Worm (Caenorhabditis elegans): ENCODE results near the gene F35F11.2.

Gene F35F11.2

DNA sequence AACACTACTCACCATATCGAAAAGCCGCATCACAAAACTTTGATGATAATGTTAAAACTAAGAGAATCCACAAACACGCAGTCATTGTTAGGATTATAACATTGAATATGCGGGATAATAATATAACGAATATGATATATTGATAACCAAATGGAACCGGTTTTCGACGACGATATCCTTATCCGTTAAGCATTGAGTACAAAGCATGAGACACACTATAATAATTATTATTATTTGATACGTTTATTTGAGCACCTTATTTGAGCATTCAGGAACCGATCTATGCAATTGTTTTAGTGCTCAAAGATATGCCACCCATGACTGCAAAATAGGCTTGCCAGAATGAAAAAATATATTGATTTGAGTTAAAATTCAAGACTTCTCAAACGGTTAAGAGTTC is 34.5 kb downstream of the F35F11.2 start, which contains the start of gene W03D2.9:
TSS of gene W03D2.9 (minus strand) at position 101 of the 400 bp plus-strand sequence.
- no peak for TF ChIP-seq alr-1 (tag; optimal IDR thresholded peaks at IDR 0.05)
- TF ChIP-seq lin-39 (tag; optimal IDR thresholded peaks at IDR 0.05), result no peak
- no peak for TF ChIP-seq ZK546.5 (tag; optimal IDR thresholded peaks at IDR 0.05)
- no peak for TF ChIP-seq ceh-82 (tag; optimal IDR thresholded peaks at IDR 0.05)
- TF ChIP-seq egl-27 (tag; optimal IDR thresholded peaks at IDR 0.05), result no peak
- TF ChIP-seq crh-2 (tag; optimal IDR thresholded peaks at IDR 0.05), result no peak
- no peak for TF ChIP-seq F13H6.1 (tag; optimal IDR thresholded peaks at IDR 0.05)
- TF ChIP-seq blmp-1 (tag; optimal IDR thresholded peaks at IDR 0.05; ENCODE audit: insufficient read depth), result no peak

DNA sequence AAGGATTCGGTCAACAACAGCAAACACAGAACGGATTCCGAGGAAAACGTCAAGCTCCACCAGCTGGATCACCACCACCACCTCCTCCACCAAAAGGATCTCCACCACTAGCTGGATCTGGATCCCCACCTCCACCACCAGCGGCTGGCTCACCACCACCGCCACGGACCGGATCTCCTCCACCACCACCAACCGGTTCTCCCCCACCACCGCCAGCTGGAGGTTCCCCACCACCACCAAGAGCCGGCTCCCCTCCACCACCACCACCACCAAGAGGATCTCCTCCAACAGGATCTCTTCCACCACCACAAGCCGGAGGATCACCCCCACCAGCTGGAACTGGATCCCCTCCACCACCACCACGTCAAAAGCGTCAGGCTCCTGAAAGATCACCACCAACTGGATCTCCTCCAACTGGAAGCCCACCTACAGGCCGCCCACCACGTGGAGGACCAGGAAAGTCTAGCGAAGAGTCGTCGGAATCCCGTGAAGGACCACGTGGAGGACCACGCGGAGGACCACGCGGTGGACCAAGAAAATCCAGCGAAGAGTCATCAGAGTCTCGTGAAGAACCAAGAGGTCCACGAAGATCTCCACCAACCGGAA is 36.7 kb downstream of the F35F11.2 start:
- TF ChIP-seq F13H6.1 (tag; optimal IDR thresholded peaks at IDR 0.05), result no peak
- no peak for TF ChIP-seq mdl-1 (tag; optimal IDR thresholded peaks at IDR 0.05)
- TF ChIP-seq sma-9 (GFP tag; optimal IDR thresholded peaks at IDR 0.05), result no peak
- TF ChIP-seq sma-9 (tag; optimal IDR thresholded peaks at IDR 0.05), result no peak
- no peak for TF ChIP-seq nhr-12 (tag; optimal IDR thresholded peaks at IDR 0.05)
- no peak for TF ChIP-seq ztf-1 (GFP tag; conservative IDR thresholded peaks at IDR 0.05)
- no peak for TF ChIP-seq dmd-4 (tag; optimal IDR thresholded peaks at IDR 0.05)
- no peak for TF ChIP-seq mab-5 (tag; optimal IDR thresholded peaks at IDR 0.05)
- TF ChIP-seq ZK546.5 (tag; optimal IDR thresholded peaks at IDR 0.05), result no peak
- no peak for TF ChIP-seq sma-3 (GFP tag; optimal IDR thresholded peaks at IDR 0.05)

DNA sequence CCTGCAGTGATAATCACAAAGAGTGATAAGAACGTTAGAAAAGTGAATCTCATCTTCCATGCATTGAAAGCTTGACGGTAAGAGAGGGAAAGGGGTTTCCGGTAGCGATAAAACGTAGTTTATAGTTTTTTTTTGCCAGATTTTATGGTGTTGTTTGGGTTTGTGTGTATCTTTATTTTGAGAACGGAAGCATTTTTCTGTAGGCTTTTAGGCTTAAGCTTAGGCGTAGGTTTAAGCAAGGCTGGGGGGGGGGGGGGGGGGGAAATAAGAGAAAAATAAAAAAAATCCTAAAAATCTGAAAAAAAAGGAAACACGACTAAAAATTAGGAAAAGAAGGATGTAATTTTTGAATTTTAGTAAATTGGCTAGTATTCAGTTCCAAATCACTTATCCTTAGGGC is 38.8 kb downstream of the F35F11.2 start, which contains the start of gene C35B1.8:
TSS of gene C35B1.8 (minus strand) at position 101 of the 400 bp plus-strand sequence.
- TF ChIP-seq nhr-129 (tag; optimal IDR thresholded peaks at IDR 0.05) (no peak), nhr-25 (tag; optimal IDR thresholded peaks at IDR 0.05) (no peak), gmeb-1 (tag; optimal IDR thresholded peaks at IDR 0.05) (no peak), nhr-11 (tag; optimal IDR thresholded peaks at IDR 0.05) (no peak), sma-9 (GFP tag; optimal IDR thresholded peaks at IDR 0.05) (no peak), sma-9 (tag; optimal IDR thresholded peaks at IDR 0.05) (no peak), mbf-1 (tag; optimal IDR thresholded peaks at IDR 0.05) (no peak), ZK546.5 (tag; optimal IDR thresholded peaks at IDR 0.05) (no peak), snpc-4 (tag; optimal IDR thresholded peaks at IDR 0.05) (no peak), lsy-2 (tag; optimal IDR thresholded peaks at IDR 0.05) (no peak), sma-3 (GFP tag; optimal IDR thresholded peaks at IDR 0.05) (no peak), peb-1 (tag; optimal IDR thresholded peaks at IDR 0.05) (no peak)

DNA sequence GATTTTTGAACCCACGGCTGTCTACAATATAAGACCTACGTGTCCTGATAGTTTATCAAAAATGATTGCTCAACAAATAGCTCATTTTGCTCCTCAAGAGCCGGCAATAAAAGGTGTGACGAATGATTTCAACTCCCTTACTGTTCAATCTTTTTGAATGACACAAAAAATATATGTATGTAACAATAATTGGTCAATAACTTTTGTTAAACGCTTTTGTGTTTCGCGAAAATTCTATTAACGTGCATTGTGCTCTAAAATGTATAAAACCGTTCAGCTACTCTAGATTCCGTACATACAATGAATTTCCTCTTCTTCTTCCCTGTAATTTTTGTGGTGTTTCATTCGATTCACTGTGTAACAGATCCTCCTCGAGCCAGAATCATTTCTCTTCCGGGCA is 39.4 kb downstream of the F35F11.2 start, which contains the start of gene C35B1.4:
TSS of gene C35B1.4 (plus strand) at position 301 of the 400 bp plus-strand sequence.
- TF ChIP-seq nhr-129 (tag; optimal IDR thresholded peaks at IDR 0.05) (no peak), mdl-1 (tag; optimal IDR thresholded peaks at IDR 0.05) (no peak), C34F6.9 (tag; optimal IDR thresholded peaks at IDR 0.05) (no peak), ztf-1 (GFP tag; conservative IDR thresholded peaks at IDR 0.05) (no peak), nhr-237 (tag; optimal IDR thresholded peaks at IDR 0.05) (no peak), ama-1 (optimal IDR thresholded peaks at IDR 0.05) (no peak), nhr-25 (tag; optimal IDR thresholded peaks at IDR 0.05) (no peak), gmeb-1 (tag; optimal IDR thresholded peaks at IDR 0.05) (no peak), nhr-21 (tag; optimal IDR thresholded peaks at IDR 0.05) (no peak), nhr-77 (tag; optimal IDR thresholded peaks at IDR 0.05) (no peak), R02D3.7 (tag; optimal IDR thresholded peaks at IDR 0.05) (no peak), mab-5 (tag; optimal IDR thresholded peaks at IDR 0.05) (no peak), ztf-11 (tag; optimal IDR thresholded peaks at IDR 0.05) (no peak)

DNA sequence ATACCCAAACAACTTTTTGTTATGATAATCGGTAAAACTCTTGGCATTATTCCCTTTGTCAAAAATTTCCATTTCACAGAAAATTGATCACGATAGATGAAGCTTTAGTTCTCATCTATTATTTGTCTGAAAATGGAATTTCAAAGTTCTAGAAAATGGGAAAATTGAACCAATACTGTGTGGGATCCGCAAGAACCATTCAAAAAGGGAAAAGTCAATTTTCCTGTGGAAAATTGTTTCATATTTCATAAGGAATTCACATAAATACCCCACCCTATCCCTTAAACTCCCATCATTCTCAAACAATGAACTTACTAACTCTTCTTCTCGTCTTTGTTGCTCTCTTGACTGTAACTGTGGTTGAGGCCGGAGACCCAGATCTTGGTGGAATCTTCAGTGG is 40.8 kb downstream of the F35F11.2 start, which contains the start of the genes C35B1.9 and C35B1.3:
TSS of gene C35B1.9 (minus strand) at position 101 of the 400 bp plus-strand sequence.
TSS of gene C35B1.3 (plus strand) at position 306 of the 400 bp plus-strand sequence.
- no peak for TF ChIP-seq unc-55 (GFP tag; optimal IDR thresholded peaks at IDR 0.05)

DNA sequence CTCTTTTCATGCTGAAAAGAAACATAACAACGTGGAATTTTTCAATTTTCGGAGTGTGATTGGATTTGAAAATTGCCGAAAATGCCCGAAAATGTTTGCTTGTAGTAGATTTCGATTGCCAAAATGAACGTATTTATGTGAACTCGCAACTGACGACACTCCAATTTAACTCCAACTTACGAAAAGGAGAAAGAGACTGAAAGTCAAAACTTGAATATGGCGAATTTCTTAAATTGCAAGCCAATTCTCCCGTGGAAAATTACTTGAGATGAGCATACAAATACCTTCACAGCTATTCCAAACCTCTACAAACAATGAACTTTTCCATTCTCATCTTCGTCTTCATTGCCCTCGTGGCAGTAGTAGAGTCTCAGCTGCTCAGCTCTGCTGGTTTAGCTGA is 42.5 kb downstream of the F35F11.2 start:
- TF ChIP-seq nhr-25 (tag; optimal IDR thresholded peaks at IDR 0.05) (no peak), ztf-1 (GFP tag; conservative IDR thresholded peaks at IDR 0.05) (no peak), aly-2 (tag; optimal IDR thresholded peaks at IDR 0.05) (no peak), peb-1 (tag; optimal IDR thresholded peaks at IDR 0.05) (no peak), ama-1 (optimal IDR thresholded peaks at IDR 0.05) (no peak), mdl-1 (tag; optimal IDR thresholded peaks at IDR 0.05) (no peak)
